Fruit fly (Drosophila melanogaster): ENCODE data around the gene Ptpa.

Ptpa gene

DNA sequence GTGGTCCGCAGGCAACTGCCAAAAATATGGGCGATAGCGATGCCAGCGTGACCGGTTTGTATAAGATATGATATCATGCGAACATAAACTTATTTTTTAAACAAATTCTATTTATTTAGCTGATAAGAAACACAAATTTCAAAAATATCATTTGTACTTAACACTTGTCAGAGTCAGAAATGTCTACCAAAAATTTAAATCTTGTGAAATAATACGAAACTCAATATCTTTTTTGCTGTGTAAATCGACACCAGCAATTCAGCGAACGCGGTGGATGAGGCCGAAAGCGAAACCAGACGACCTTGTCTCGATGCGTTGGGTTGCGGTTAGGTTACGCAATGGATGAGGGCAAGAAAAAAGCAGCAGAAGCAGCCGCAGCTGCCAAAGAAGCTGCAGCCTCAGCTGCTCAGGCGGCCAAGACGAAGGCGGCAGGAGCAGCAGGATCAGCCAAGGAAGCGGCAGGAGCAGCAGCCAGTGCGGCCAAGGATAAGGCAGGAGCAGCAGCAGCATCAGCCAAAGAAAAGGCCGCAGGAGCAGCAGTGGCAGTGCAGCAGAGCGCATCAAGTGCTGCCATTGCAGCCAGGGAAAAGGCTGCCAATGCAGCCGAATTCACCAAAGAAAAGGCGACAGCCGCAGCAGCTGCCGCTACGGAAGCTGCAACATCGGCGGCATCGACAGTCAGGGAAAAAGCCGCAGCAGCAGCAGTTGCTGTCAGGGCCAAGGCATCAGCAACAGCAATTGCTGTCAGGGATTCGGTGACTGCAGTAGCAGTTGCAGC lies 39.9 kb downstream of the Ptpa start, which contains the start of gene CG31952:
TSS of gene CG31952 (plus strand) at position 167 of the 778 bp plus-strand sequence.
- TF ChIP-seq Myc (optimal IDR thresholded peaks at IDR 0.05), result no peak
- no peak for TF ChIP-seq insv (optimal IDR thresholded peaks at IDR 0.05)
- no peak for TF ChIP-seq Sin3A (optimal IDR thresholded peaks at IDR 0.05)
- no peak for TF ChIP-seq psq (optimal IDR thresholded peaks at IDR 0.05)
- TF ChIP-seq h (optimal IDR thresholded peaks at IDR 0.05), result no peak
- no peak for TF ChIP-seq ttk (optimal IDR thresholded peaks at IDR 0.05)

DNA sequence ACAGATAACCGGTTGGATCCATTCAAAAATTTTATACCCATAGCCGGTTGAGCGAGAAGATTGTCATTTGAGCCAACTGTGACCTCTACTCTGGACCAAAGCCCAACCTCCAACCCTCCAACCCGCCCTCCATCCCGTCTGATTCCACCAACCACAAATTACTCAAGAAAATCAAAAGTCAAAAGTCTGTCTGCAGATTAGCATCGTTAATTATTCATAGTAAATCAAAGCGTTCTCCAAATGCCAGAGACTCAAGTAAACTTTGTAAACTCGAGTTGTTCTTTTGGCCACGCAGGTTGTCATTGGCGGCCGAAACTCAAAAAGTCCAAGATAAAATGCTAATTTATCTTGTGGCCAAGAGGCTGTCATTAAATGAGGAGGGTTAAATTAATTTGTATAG lies 40.8 kb downstream of the Ptpa start:
- TF ChIP-seq Myc (optimal IDR thresholded peaks at IDR 0.05) (no peak), ttk (optimal IDR thresholded peaks at IDR 0.05) (no peak), Sin3A (optimal IDR thresholded peaks at IDR 0.05) (no peak), h (optimal IDR thresholded peaks at IDR 0.05) (no peak), psq (optimal IDR thresholded peaks at IDR 0.05) (no peak), insv (optimal IDR thresholded peaks at IDR 0.05) (no peak)

DNA sequence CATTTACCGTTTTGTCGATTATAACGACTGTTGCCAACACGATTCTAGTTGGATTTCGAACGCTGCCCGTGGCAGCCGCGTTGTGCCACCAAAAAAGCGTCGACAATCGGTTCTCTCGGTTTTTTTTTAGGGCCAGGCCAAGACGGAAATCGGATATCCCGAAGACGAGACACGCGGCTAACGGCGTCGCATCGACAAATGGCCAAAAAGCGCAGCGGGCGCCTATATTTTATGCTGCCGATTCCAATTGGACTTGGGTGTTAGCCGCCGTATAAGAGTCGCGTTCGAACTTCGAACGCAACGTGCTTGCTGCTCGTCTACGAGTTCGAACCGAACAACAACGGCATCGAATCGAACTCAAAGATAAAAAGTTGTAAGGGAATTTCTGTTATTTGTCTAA lies 46.0 kb downstream of the Ptpa start:
- TF ChIP-seq ttk (optimal IDR thresholded peaks at IDR 0.05) (no peak), insv (optimal IDR thresholded peaks at IDR 0.05) (no peak), Myc (optimal IDR thresholded peaks at IDR 0.05) (no peak), Sin3A (optimal IDR thresholded peaks at IDR 0.05) (no peak), h (optimal IDR thresholded peaks at IDR 0.05) (no peak), psq (optimal IDR thresholded peaks at IDR 0.05) (no peak)

DNA sequence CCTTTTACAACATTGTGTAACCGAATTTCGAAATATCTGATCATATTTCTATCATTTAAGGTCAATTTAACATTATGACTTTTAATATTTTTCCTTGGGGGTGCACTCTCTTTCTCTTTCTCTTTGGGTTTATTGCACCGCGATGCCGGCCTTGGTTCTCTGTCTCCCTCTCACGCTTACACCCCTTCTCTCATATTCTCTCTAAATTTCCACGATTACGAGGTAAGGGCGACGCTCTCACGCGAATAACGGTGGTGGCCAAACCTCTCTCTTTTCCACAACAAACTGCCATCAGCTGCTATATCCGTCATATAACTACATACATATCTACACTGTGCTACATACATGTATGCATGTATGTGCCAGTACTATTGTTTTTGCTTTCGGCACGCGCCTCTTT lies 49.1 kb downstream of the Ptpa start:
- TF ChIP-seq Sin3A (optimal IDR thresholded peaks at IDR 0.05), result no peak
- TF ChIP-seq h (optimal IDR thresholded peaks at IDR 0.05), result no peak
- TF ChIP-seq psq (optimal IDR thresholded peaks at IDR 0.05), result no peak
- no peak for TF ChIP-seq ttk (optimal IDR thresholded peaks at IDR 0.05)
- no peak for TF ChIP-seq Myc (optimal IDR thresholded peaks at IDR 0.05)
- TF ChIP-seq insv (optimal IDR thresholded peaks at IDR 0.05), result no peak

DNA sequence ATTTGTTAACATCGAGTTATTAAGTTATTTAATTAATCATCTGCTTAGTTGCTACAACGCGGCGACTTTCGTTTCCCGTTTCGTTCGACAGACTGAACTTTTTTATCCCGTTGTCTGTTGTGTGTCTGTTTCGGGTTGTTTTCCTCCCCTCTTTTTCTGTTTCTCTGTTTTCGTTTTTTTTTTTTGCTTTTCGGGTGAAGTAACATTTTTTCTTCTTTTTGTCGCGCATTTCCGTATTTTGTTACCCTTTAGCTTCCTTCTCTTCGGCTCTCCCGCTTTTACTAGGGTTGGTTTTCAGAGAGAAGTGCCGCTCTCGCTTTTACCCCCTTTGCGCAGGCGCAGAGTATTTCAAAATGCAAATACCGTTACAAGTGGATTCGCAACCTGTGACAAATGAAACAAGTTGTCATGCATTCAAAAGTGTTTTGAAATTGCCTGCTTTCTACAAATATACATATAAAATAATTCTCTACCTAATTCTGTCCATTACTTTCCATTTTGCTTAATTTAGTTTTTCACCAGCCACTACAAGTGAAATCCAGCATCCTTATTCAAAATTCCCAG lies 49.9 kb downstream of the Ptpa start, which contains the start of gene Pgant2:
TSS of gene Pgant2 (minus strand) at position 51 of the 564 bp plus-strand sequence.
- TF ChIP-seq Myc (optimal IDR thresholded peaks at IDR 0.05), result no peak
- TF ChIP-seq insv (optimal IDR thresholded peaks at IDR 0.05), result no peak
- TF ChIP-seq ttk (optimal IDR thresholded peaks at IDR 0.05), result no peak
- TF ChIP-seq h (optimal IDR thresholded peaks at IDR 0.05), result no peak
- TF ChIP-seq psq (optimal IDR thresholded peaks at IDR 0.05), result no peak
- no peak for TF ChIP-seq Sin3A (optimal IDR thresholded peaks at IDR 0.05)
